Worm (Caenorhabditis elegans) whole organism, L2 larva: Measurements from ENCODE around the gene cyb-1.
A peak's percentile ranks its signal among the peaks of the same experiment; 100 is the strongest.

ENCODE experiments used
- Y55F3AM.14 ChIP-seq: fragments of 200-800 bp; sonication (Bioruptor generic); optimal IDR thresholded peaks from 2 replicates; lab custom pipeline; 2018; ENCODE audit warnings: mild to moderate bottlenecking, missing genetic modification characterization, missing compliant biosample characterization
- alr-1 ChIP-seq: fragments of 150-350 bp; optimal IDR thresholded peaks from 2 replicates; lab custom pipeline; 2014; ENCODE audit warnings: missing biosample characterization, missing genetic modification characterization
- aly-2 ChIP-seq: fragments of 150-350 bp; optimal IDR thresholded peaks from 2 replicates; lab custom pipeline; 2014; ENCODE audit warnings: missing biosample characterization, missing genetic modification characterization
- ama-1 ChIP-seq: fragments of 150-350 bp; optimal IDR thresholded peaks from 2 replicates; lab custom pipeline; 2018; ENCODE audit warnings: inconsistent platforms
- blmp-1 ChIP-seq: sonication (generic microtip); optimal IDR thresholded peaks from 2 replicates; lab custom pipeline; 2017; ENCODE audit warnings: missing genetic modification characterization, mild to moderate bottlenecking, missing compliant biosample characterization, antibody characterized with exemption, moderate library complexity; ENCODE audit not compliant: insufficient read depth
- ceh-82 ChIP-seq: fragments of 150-350 bp; optimal IDR thresholded peaks from 2 replicates; lab custom pipeline; 2014; ENCODE audit warnings: missing biosample characterization, missing genetic modification characterization
- crh-2 ChIP-seq: sonication (generic microtip); optimal IDR thresholded peaks from 2 replicates; lab custom pipeline; 2017; ENCODE audit warnings: missing biosample characterization, missing genetic modification characterization
- egl-27 ChIP-seq: sonication (generic microtip); optimal IDR thresholded peaks from 3 replicates; lab custom pipeline; 2017; ENCODE audit warnings: missing biosample characterization, missing genetic modification reagents, missing genetic modification characterization
- elt-1 ChIP-seq: fragments of 150-350 bp; optimal IDR thresholded peaks from 2 replicates; lab custom pipeline; 2014; ENCODE audit warnings: missing biosample characterization, missing genetic modification characterization
- elt-3 ChIP-seq: sonication (generic microtip); optimal IDR thresholded peaks from 2 replicates; lab custom pipeline; 2017; ENCODE audit warnings: missing biosample characterization, missing genetic modification characterization
- fos-1 ChIP-seq: fragments of 150-350 bp; optimal IDR thresholded peaks from 2 replicates; lab custom pipeline; 2014; ENCODE audit warnings: missing biosample characterization, missing genetic modification characterization
- gmeb-1 ChIP-seq: fragments of 150-350 bp; optimal IDR thresholded peaks from 2 replicates; lab custom pipeline; 2014; ENCODE audit warnings: missing biosample characterization, missing genetic modification characterization
- lin-13 ChIP-seq: fragments of 150-350 bp; optimal IDR thresholded peaks from 2 replicates; lab custom pipeline; 2014; ENCODE audit warnings: missing biosample characterization, missing genetic modification reagents, missing genetic modification characterization
- lin-39 ChIP-seq: fragments of 150-350 bp; optimal IDR thresholded peaks from 2 replicates; lab custom pipeline; 2014; ENCODE audit warnings: missing biosample characterization, missing genetic modification reagents, missing genetic modification characterization
- lsy-2 ChIP-seq, 2 experiments: fragments of 150-350 bp in 1 of 2; sonication (generic microtip) in 1 of 2; optimal IDR thresholded peaks; 2 replicates each; lab custom pipeline; 2014 to 2017; ENCODE audit warnings: missing biosample characterization in 2 of 2, missing genetic modification characterization in 2 of 2
- mdl-1 ChIP-seq, 2 experiments: fragments of 150-350 bp in 1 of 2; sonication (generic microtip) in 1 of 2; optimal IDR thresholded peaks; 2 replicates each; lab custom pipeline; 2017; ENCODE audit warnings: missing biosample characterization in 2 of 2, missing genetic modification characterization in 2 of 2
- nhr-129 ChIP-seq: fragments of 150-350 bp; optimal IDR thresholded peaks from 2 replicates; lab custom pipeline; 2014; ENCODE audit warnings: missing biosample characterization, missing genetic modification characterization
- nhr-21 ChIP-seq: fragments of 150-350 bp; optimal IDR thresholded peaks from 2 replicates; lab custom pipeline; 2014; ENCODE audit warnings: missing biosample characterization, missing genetic modification characterization
- nhr-25 ChIP-seq: fragments of 150-350 bp; sonication (generic microtip); optimal IDR thresholded peaks from 3 replicates; lab custom pipeline; 2014; ENCODE audit warnings: missing biosample characterization, missing genetic modification characterization
- peb-1 ChIP-seq: fragments of 150-350 bp; optimal IDR thresholded peaks from 2 replicates; lab custom pipeline; 2014; ENCODE audit warnings: missing biosample characterization, missing genetic modification characterization
- skn-1 ChIP-seq: sonication (generic microtip); optimal IDR thresholded peaks from 2 replicates; lab custom pipeline; 2017; ENCODE audit warnings: missing biosample characterization, missing genetic modification characterization
- sma-3 ChIP-seq: sonication (generic microtip); optimal IDR thresholded peaks from 2 replicates; lab custom pipeline; 2016; ENCODE audit warnings: missing genetic modification reagents, missing genetic modification characterization, missing compliant biosample characterization
- sma-9 ChIP-seq, 2 experiments: fragments of 150-350 bp in 1 of 2; sonication (generic microtip) in 1 of 2; optimal IDR thresholded peaks; 2 replicates each; lab custom pipeline; 2014 to 2016; ENCODE audit warnings: missing genetic modification characterization in 2 of 2, mild to moderate bottlenecking in 1 of 2, missing biosample characterization in 1 of 2, missing compliant biosample characterization in 1 of 2, missing genetic modification reagents in 1 of 2, moderate library complexity in 1 of 2
- snpc-4 ChIP-seq: fragments of 150-350 bp; optimal IDR thresholded peaks from 2 replicates; lab custom pipeline; 2014; ENCODE audit warnings: missing biosample characterization, missing genetic modification characterization
- ztf-1 ChIP-seq: fragments of 200-800 bp; sonication (Bioruptor generic); conservative IDR thresholded peaks from 2 replicates; pipeline ENCODE4 v1.3.6; 2022; ENCODE audit warnings: missing genetic modification characterization, missing compliant biosample characterization

cyb-1 gene

DNA sequence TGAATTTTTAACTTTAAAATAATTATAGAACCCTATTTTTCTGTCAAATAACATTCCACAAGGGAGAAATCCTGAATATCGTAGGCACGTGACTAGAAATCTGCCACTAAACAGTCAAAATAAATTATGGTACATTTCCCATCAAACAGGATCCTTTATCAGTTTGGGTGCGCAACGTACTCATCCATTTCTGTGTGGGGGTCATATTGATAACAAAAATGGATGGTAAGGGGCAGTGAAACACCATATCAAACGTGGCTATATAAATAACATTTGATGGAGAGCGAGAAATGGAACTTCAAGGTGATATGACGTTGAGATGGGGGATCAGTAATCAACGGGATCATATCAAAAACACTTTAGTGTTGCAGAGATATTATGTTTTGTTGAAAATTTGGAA is 49.1 kb downstream of the cyb-1 start:
- TF ChIP-seq elt-3 (tag; lab: Kevin White, UChicago): no peak
- TF ChIP-seq skn-1 (tag; lab: Kevin White, UChicago): no peak
- TF ChIP-seq fos-1 (tag; lab: Kevin White, UChicago): peak; percentile 27
- TF ChIP-seq nhr-25 (tag; lab: Kevin White, UChicago): peak; percentile 75
- TF ChIP-seq nhr-21 (tag; lab: Kevin White, UChicago): peak; percentile 83
- TF ChIP-seq alr-1 (tag; lab: Kevin White, UChicago): no peak
- TF ChIP-seq sma-9 (GFP tag; optimal IDR thresholded peaks at IDR 0.05; lab: Kevin White, UChicago): peak; percentile 93
- TF ChIP-seq sma-9 (tag; optimal IDR thresholded peaks at IDR 0.05; lab: Kevin White, UChicago): no peak
- TF ChIP-seq lin-39 (tag; lab: Kevin White, UChicago): no peak
- no peak for TF ChIP-seq ztf-1
- no peak for TF ChIP-seq peb-1 (tag; lab: Kevin White, UChicago)
- TF ChIP-seq blmp-1: peak; percentile 70
- peak; percentile 54 for TF ChIP-seq crh-2 (tag; lab: Kevin White, UChicago)
- peak; percentile 8 for TF ChIP-seq nhr-129 (tag; lab: Kevin White, UChicago)
- TF ChIP-seq egl-27 (tag; lab: Kevin White, UChicago): peak; percentile 4
- TF ChIP-seq sma-3 (GFP tag; lab: Kevin White, UChicago): peak; percentile 31

DNA sequence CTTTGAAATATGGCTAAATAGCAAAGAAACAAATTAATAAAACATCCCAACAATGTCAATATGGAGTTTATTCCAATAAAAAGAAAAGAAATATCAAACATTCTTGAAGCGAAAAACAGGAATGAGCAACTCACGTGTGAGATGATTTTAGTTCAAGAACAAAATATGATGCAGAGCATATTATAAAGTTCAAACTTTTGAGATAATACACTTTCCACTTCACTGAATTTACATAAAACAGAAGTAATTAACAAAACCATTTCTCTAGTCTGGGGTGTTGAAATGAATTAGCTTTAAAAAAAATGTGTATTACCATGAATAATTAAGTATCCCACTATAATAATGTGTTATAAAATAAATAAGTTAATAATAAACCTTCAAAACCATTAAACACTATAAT is 51.7 kb downstream of the cyb-1 start, which contains the start of gene srd-7:
TSS of gene srd-7 (minus strand) at position 101 of the 400 bp plus-strand sequence.
- TF ChIP-seq ceh-82 (tag; lab: Kevin White, UChicago) (no peak), lsy-2 (tag; optimal IDR thresholded peaks at IDR 0.05; lab: Kevin White, UChicago) (no peak), elt-1 (tag; lab: Kevin White, UChicago) (no peak), alr-1 (tag; lab: Kevin White, UChicago) (no peak), nhr-21 (tag; lab: Kevin White, UChicago) (no peak), ztf-1 (no peak), nhr-129 (tag; lab: Kevin White, UChicago) (no peak), ama-1 (lab: Kevin White, UChicago) (no peak), mdl-1 (tag; optimal IDR thresholded peaks at IDR 0.05; lab: Kevin White, UChicago) (no peak), aly-2 (no peak), lin-13 (GFP tag; lab: Kevin White, UChicago) (no peak), gmeb-1 (tag; lab: Kevin White, UChicago) (no peak), Y55F3AM.14 (no peak), snpc-4 (tag; lab: Kevin White, UChicago) (no peak), skn-1 (tag; lab: Kevin White, UChicago) (no peak), lin-39 (tag; lab: Kevin White, UChicago) (no peak)
